Fruit fly (Drosophila melanogaster): Measurements from ENCODE around the gene CG10576.

DNA sequence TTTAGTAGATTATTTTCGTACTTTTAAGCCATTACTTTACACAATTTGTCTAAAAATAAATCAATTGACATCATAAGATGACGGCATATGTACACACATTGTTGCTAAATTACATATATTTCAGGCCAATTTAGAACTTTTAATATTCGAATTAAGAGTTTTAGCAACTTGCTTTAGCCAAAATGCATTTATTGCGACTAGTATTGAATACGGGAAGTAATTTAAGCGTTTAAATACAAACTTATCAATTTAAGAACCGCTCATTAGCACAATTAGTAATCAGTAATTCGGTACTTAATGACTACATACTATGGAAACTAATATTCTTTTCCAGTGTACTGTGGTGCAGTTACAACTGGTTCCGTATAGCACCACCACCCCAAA lies 43.7 kb upstream of the CG10576 start:
- TF ChIP-seq CG10631 (GFP tag; optimal IDR thresholded peaks at IDR 0.05), result no peak
- TF ChIP-seq CG34406 (GFP tag; optimal IDR thresholded peaks at IDR 0.05), result no peak
- no peak for TF ChIP-seq acj6 (GFP tag; optimal IDR thresholded peaks at IDR 0.05)
- no peak for TF ChIP-seq CG31627 (GFP tag; optimal IDR thresholded peaks at IDR 0.05)
- no peak for TF ChIP-seq esn (GFP tag; optimal IDR thresholded peaks at IDR 0.05)
- TF ChIP-seq CG9139 (GFP tag; optimal IDR thresholded peaks at IDR 0.05), result no peak
- no peak for TF ChIP-seq Hr38 (GFP tag; optimal IDR thresholded peaks at IDR 0.05)
- no peak for TF ChIP-seq CG8632 (GFP tag; optimal IDR thresholded peaks at IDR 0.05)
- no peak for TF ChIP-seq CG6163 (GFP tag; IDR thresholded peaks at IDR 0.05)
- no peak for TF ChIP-seq Hr39 (GFP tag; optimal IDR thresholded peaks at IDR 0.05)
- TF ChIP-seq OdsH (GFP tag; optimal IDR thresholded peaks at IDR 0.05), result no peak
- TF ChIP-seq CG3032 (tag; optimal IDR thresholded peaks at IDR 0.05), result no peak
- no peak for TF ChIP-seq CG6276 (GFP tag; optimal IDR thresholded peaks at IDR 0.05)
- TF ChIP-seq Sox102F (GFP tag; optimal IDR thresholded peaks at IDR 0.05), result no peak

All from whole organism, prepupa.